Worm (Caenorhabditis elegans) whole organism, early embryonic: ENCODE results near the gene F11D11.22.
"Not testable (repeated sequence)": the region's sequence is repeated elsewhere in the genome, so short reads cannot be mapped to it uniquely, and the experiment has no call there.

Experiments used
- B0310.2 ChIP-seq: sonication (generic microtip); optimal IDR thresholded peaks from 2 replicates; lab custom pipeline; 2016; ENCODE audit warnings: mild to moderate bottlenecking, missing genetic modification characterization, missing compliant biosample characterization
- F13C5.2 ChIP-seq: sonication (generic microtip); optimal IDR thresholded peaks from 2 replicates; lab custom pipeline; 2017; ENCODE audit warnings: mild to moderate bottlenecking, missing genetic modification characterization, inconsistent platforms, missing compliant biosample characterization
- ama-1 ChIP-seq: fragments of 150-350 bp; optimal IDR thresholded peaks from 2 replicates; lab custom pipeline; 2014
- ceh-13 ChIP-seq: fragments of 200-800 bp; sonication (Bioruptor generic); optimal IDR thresholded peaks from 2 replicates; lab custom pipeline; 2018; ENCODE audit warnings: mild to moderate bottlenecking, missing genetic modification characterization, missing compliant biosample characterization
- ets-7 ChIP-seq: sonication (generic microtip); optimal IDR thresholded peaks from 2 replicates; lab custom pipeline; 2016; ENCODE audit warnings: missing genotype, missing genetic modification characterization, missing compliant biosample characterization
- flt-1 ChIP-seq: fragments of 200-800 bp; sonication (Bioruptor generic); IDR thresholded peaks from 2 replicates; pipeline ENCODE4 v1.3.6; 2022; ENCODE audit warnings: missing genetic modification characterization, missing compliant biosample characterization
- hmg-4 ChIP-seq: fragments of 200-800 bp; sonication (Bioruptor generic); optimal IDR thresholded peaks from 2 replicates; lab custom pipeline; 2018; ENCODE audit warnings: mild to moderate bottlenecking, missing genetic modification characterization, missing compliant biosample characterization
- pes-1 ChIP-seq: fragments of 200-800 bp; sonication (Bioruptor generic); IDR thresholded peaks from 2 replicates; pipeline ENCODE4 v1.3.6; 2022; ENCODE audit warnings: missing genetic modification reagents, missing genetic modification characterization, missing compliant biosample characterization
- scrt-1 ChIP-seq: fragments of 200-800 bp; sonication (Bioruptor generic); IDR thresholded peaks from 2 replicates; pipeline ENCODE4 v1.3.6; 2022; ENCODE audit warnings: missing genetic modification characterization, missing compliant biosample characterization
- sea-1 ChIP-seq: fragments of 200-800 bp; sonication (Bioruptor generic); conservative IDR thresholded peaks from 2 replicates; pipeline ENCODE4 v1.3.6; 2022; ENCODE audit warnings: missing genetic modification characterization, missing compliant biosample characterization
- tbx-11 ChIP-seq: fragments of 200-800 bp; sonication (Bioruptor generic); IDR thresholded peaks from 2 replicates; pipeline ENCODE4 v1.3.6; 2022; ENCODE audit warnings: missing genetic modification characterization, missing compliant biosample characterization
- tbx-37 ChIP-seq: fragments of 200-800 bp; sonication (Bioruptor generic); conservative IDR thresholded peaks from 2 replicates; pipeline ENCODE4 v1.3.6; 2022; ENCODE audit warnings: missing genetic modification reagents, missing genetic modification characterization, missing compliant biosample characterization

- not testable (repeated sequence) for TF ChIP-seq pes-1 (GFP tag; lab: Robert Waterston, UW); ets-7 (tag; lab: Kevin White, UChicago); flt-1 (GFP tag; lab: Robert Waterston, UW); ama-1 (lab: Kevin White, UChicago); B0310.2 (tag; lab: Kevin White, UChicago); tbx-37 (GFP tag; lab: Robert Waterston, UW); scrt-1 (GFP tag; lab: Robert Waterston, UW); ceh-13 (GFP tag; lab: Kevin White, UChicago); hmg-4 (GFP tag; lab: Kevin White, UChicago); F13C5.2 (tag; lab: Kevin White, UChicago)
- TF ChIP-seq tbx-11 (peak; percentile 41; the same call in 1 of the 2 replicates), sea-1 (GFP tag; lab: Robert Waterston, UW) (0 out of 2 replicates have a peak, but pooled peaks have one; percentile 46)
These were observed 37.3 kb upstream of the F11D11.22 start for ce11 chrV:18724810-18725209.
